Worm (Caenorhabditis elegans) whole organism, mixed stage, embryonic: Measurements from ENCODE around the gene B0302.5.

ENCODE experiments used
- M03D4.4 ChIP-seq: sonication (generic microtip); optimal IDR thresholded peaks from 2 replicates; lab custom pipeline; 2017; ENCODE audit warnings: mild to moderate bottlenecking, missing genetic modification characterization, missing compliant biosample characterization
- bed-3 ChIP-seq: fragments of 200-800 bp; sonication (Bioruptor generic); optimal IDR thresholded peaks from 3 replicates; lab custom pipeline; 2018; ENCODE audit warnings: mild to moderate bottlenecking, missing genetic modification characterization, moderate library complexity, missing compliant biosample characterization
- blmp-1 ChIP-seq: fragments of 150-350 bp; optimal IDR thresholded peaks from 2 replicates; lab custom pipeline; 2014; ENCODE audit warnings: missing biosample characterization, missing genetic modification characterization
- ceh-39 ChIP-seq: fragments of 150-350 bp; optimal IDR thresholded peaks from 2 replicates; lab custom pipeline; 2014; ENCODE audit warnings: missing biosample characterization, missing genetic modification characterization
- ceh-43 ChIP-seq: fragments of 200-800 bp; sonication (Bioruptor generic); optimal IDR thresholded peaks from 2 replicates; lab custom pipeline; 2018; ENCODE audit warnings: mild to moderate bottlenecking, missing genetic modification characterization, moderate library complexity, missing compliant biosample characterization
- ceh-83 ChIP-seq: fragments of 200-800 bp; sonication (Bioruptor generic); optimal IDR thresholded peaks from 2 replicates; lab custom pipeline; 2018; ENCODE audit warnings: mild to moderate bottlenecking, missing genetic modification characterization, missing compliant biosample characterization
- ces-1 ChIP-seq: fragments of 150-350 bp; optimal IDR thresholded peaks from 2 replicates; lab custom pipeline; 2014; ENCODE audit warnings: missing biosample characterization, missing genetic modification reagents, missing genetic modification characterization
- cnd-1 ChIP-seq: fragments of 200-800 bp; sonication (Bioruptor generic); optimal IDR thresholded peaks from 2 replicates; lab custom pipeline; 2018; ENCODE audit warnings: mild to moderate bottlenecking, missing genetic modification characterization, missing compliant biosample characterization
- drap-1 ChIP-seq: fragments of 200-800 bp; sonication (Bioruptor generic); optimal IDR thresholded peaks from 3 replicates; lab custom pipeline; 2018; ENCODE audit warnings: mild to moderate bottlenecking, missing genetic modification characterization, missing compliant biosample characterization
- elt-1 ChIP-seq: sonication (generic microtip); optimal IDR thresholded peaks from 2 replicates; lab custom pipeline; 2017; ENCODE audit warnings: missing genetic modification characterization, mild to moderate bottlenecking, missing compliant biosample characterization, antibody characterized with exemption, moderate library complexity, borderline replicate concordance; ENCODE audit not compliant: insufficient read depth
- elt-3 ChIP-seq: fragments of 150-350 bp; optimal IDR thresholded peaks from 2 replicates; lab custom pipeline; 2014; ENCODE audit warnings: missing biosample characterization, missing genetic modification characterization
- flh-1 ChIP-seq: fragments of 200-800 bp; sonication (Bioruptor generic); optimal IDR thresholded peaks from 2 replicates; lab custom pipeline; 2018; ENCODE audit warnings: mild to moderate bottlenecking, missing genetic modification characterization, moderate library complexity, missing compliant biosample characterization
- ham-2 ChIP-seq: fragments of 200-800 bp; sonication (Bioruptor generic); optimal IDR thresholded peaks from 2 replicates; lab custom pipeline; 2018; ENCODE audit warnings: mild to moderate bottlenecking, missing genetic modification characterization, missing compliant biosample characterization
- hlh-1 ChIP-seq: fragments of 150-350 bp; optimal IDR thresholded peaks from 2 replicates; lab custom pipeline; 2014; ENCODE audit warnings: missing biosample characterization, missing genetic modification reagents, missing genetic modification characterization
- lin-13 ChIP-seq: fragments of 150-350 bp; optimal IDR thresholded peaks from 2 replicates; lab custom pipeline; 2014; ENCODE audit warnings: missing biosample characterization, missing genetic modification characterization
- lin-32 ChIP-seq: fragments of 200-800 bp; sonication (Bioruptor generic); optimal IDR thresholded peaks from 2 replicates; lab custom pipeline; 2018; ENCODE audit warnings: mild to moderate bottlenecking, missing genetic modification characterization, missing compliant biosample characterization
- lsy-2 ChIP-seq: fragments of 150-350 bp; optimal IDR thresholded peaks from 2 replicates; lab custom pipeline; 2014; ENCODE audit warnings: missing biosample characterization, missing genetic modification characterization
- mab-5 ChIP-seq: fragments of 150-350 bp; optimal IDR thresholded peaks from 2 replicates; lab custom pipeline; 2014; ENCODE audit warnings: missing biosample characterization, missing genetic modification characterization
- mep-1 ChIP-seq: fragments of 150-350 bp; optimal IDR thresholded peaks from 2 replicates; lab custom pipeline; 2017; ENCODE audit warnings: missing biosample characterization, missing genetic modification reagents, missing genetic modification characterization, inconsistent platforms
- mls-2 ChIP-seq: sonication (generic microtip); optimal IDR thresholded peaks from 2 replicates; lab custom pipeline; 2016; ENCODE audit warnings: mild to moderate bottlenecking, missing genetic modification characterization, moderate library complexity, missing compliant biosample characterization
- nhr-12 ChIP-seq: fragments of 150-350 bp; optimal IDR thresholded peaks from 2 replicates; lab custom pipeline; 2014; ENCODE audit warnings: missing biosample characterization, missing genetic modification characterization
- nhr-2 ChIP-seq: fragments of 150-350 bp; optimal IDR thresholded peaks from 2 replicates; lab custom pipeline; 2014; ENCODE audit warnings: missing biosample characterization, missing genetic modification characterization
- nhr-237 ChIP-seq: fragments of 150-350 bp; optimal IDR thresholded peaks from 2 replicates; lab custom pipeline; 2014; ENCODE audit warnings: missing biosample characterization, missing genetic modification characterization
- nhr-28 ChIP-seq: fragments of 150-350 bp; optimal IDR thresholded peaks from 2 replicates; lab custom pipeline; 2014; ENCODE audit warnings: missing biosample characterization, missing genetic modification characterization
- nhr-76 ChIP-seq: sonication (generic microtip); optimal IDR thresholded peaks from 2 replicates; lab custom pipeline; 2017; ENCODE audit warnings: missing biosample characterization, missing genetic modification characterization
- pha-4 ChIP-seq: fragments of 150-350 bp; optimal IDR thresholded peaks from 2 replicates; lab custom pipeline; 2018; ENCODE audit warnings: missing biosample characterization, missing genetic modification reagents, missing genetic modification characterization
- sem-2 ChIP-seq: fragments of 200-800 bp; sonication (Bioruptor generic); optimal IDR thresholded peaks from 2 replicates; lab custom pipeline; 2018; ENCODE audit warnings: mild to moderate bottlenecking, missing genetic modification characterization, missing compliant biosample characterization
- sptf-1 ChIP-seq: sonication (generic microtip); optimal IDR thresholded peaks from 2 replicates; lab custom pipeline; 2017; ENCODE audit warnings: mild to moderate bottlenecking, missing genetic modification characterization, moderate library complexity, missing compliant biosample characterization
- tbx-8 ChIP-seq: fragments of 200-800 bp; sonication (Bioruptor generic); optimal IDR thresholded peaks from 2 replicates; lab custom pipeline; 2018; ENCODE audit warnings: mild to moderate bottlenecking, missing genetic modification characterization, moderate library complexity, missing compliant biosample characterization
- unc-120 ChIP-seq: sonication (generic microtip); optimal IDR thresholded peaks from 2 replicates; lab custom pipeline; 2017; ENCODE audit warnings: missing genetic modification characterization, missing compliant biosample characterization; ENCODE audit not compliant: poor library complexity, severe bottlenecking
- unc-39 ChIP-seq: fragments of 150-350 bp; optimal IDR thresholded peaks from 2 replicates; lab custom pipeline; 2014; ENCODE audit warnings: missing biosample characterization, missing genetic modification characterization
- unc-62 ChIP-seq: fragments of 150-350 bp; optimal IDR thresholded peaks from 2 replicates; lab custom pipeline; 2014; ENCODE audit warnings: missing biosample characterization, missing genetic modification reagents, missing genetic modification characterization
- zip-8 ChIP-seq: fragments of 150-350 bp; optimal IDR thresholded peaks from 2 replicates; lab custom pipeline; 2014; ENCODE audit warnings: missing biosample characterization, missing genetic modification characterization
- ztf-11 ChIP-seq: fragments of 150-350 bp; optimal IDR thresholded peaks from 2 replicates; lab custom pipeline; 2014; ENCODE audit warnings: missing biosample characterization, missing genetic modification characterization

The B0302.5 gene

DNA sequence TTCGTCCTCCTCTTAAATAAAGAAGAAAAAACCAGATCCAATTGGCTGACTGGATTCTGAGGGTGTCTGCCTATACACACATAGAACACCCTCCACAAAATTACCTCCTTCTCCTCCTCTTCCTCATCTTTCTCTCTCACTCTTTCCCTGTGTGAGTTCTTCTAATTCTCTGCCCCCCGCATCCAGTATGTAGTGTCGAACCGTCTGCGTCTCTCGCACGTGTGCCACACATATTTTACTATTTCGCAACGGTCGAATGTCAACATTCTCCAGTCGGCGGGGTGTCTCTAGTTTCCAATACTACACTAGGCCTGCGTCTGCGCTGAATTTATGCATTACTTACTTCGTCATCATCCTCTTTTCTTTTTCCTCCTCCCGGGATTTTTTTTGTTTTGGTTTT, 10.6 kb downstream of the B0302.5 start:
- TF ChIP-seq lin-13 (tag; lab: Kevin White, UChicago) (peak; percentile 45), pha-4 (tag; lab: Kevin White, UChicago) (peak; percentile 92), lin-32 (GFP tag; lab: Kevin White, UChicago) (no peak), drap-1 (GFP tag; lab: Kevin White, UChicago) (peak; percentile 51), hlh-1 (tag; lab: Kevin White, UChicago) (peak; percentile 48), lsy-2 (peak; percentile 38), unc-120 (peak; percentile 52), zip-8 (tag; lab: Kevin White, UChicago) (no peak), sptf-1 (peak; percentile 53), elt-1 (no peak), elt-3 (tag; lab: Kevin White, UChicago) (peak; percentile 21), ces-1 (GFP tag; lab: Kevin White, UChicago) (peak; percentile 69), mep-1 (tag; lab: Kevin White, UChicago) (peak; percentile 59), nhr-237 (tag; lab: Kevin White, UChicago) (peak; percentile 80), M03D4.4 (peak; percentile 1), ceh-39 (tag; lab: Kevin White, UChicago) (no peak)

DNA sequence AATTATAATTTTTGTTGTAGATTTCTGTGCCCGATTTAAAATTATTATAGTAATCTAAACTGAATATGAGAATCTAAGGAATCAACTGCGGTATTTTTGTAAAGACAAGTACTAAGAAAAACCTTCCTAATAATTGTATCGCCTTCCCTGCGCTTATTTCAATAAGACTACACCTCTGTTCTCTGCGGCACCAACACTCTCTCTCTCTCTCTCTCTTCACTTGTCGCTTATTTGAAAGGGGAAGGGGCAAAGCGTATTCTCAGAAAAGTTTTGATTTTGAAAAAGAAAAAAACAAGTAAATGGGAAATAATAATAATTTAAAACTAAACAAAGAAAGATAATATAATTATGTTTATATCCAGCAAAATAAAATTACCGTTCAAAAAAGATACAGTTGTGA, 13.7 kb downstream of the B0302.5 start:
- TF ChIP-seq mep-1 (tag; lab: Kevin White, UChicago) (peak; percentile 61), nhr-28 (tag; lab: Kevin White, UChicago) (no peak), nhr-237 (tag; lab: Kevin White, UChicago) (peak; percentile 89), mab-5 (tag; lab: Kevin White, UChicago) (peak; percentile 10), sem-2 (GFP tag; lab: Kevin White, UChicago) (no peak), unc-120 (no peak), nhr-2 (tag; lab: Kevin White, UChicago) (peak; percentile 6), sptf-1 (peak; percentile 61), tbx-8 (GFP tag; lab: Kevin White, UChicago) (no peak), ces-1 (GFP tag; lab: Kevin White, UChicago) (peak; percentile 50), pha-4 (tag; lab: Kevin White, UChicago) (peak; percentile 76), unc-39 (no peak), lin-32 (GFP tag; lab: Kevin White, UChicago) (no peak), ceh-39 (tag; lab: Kevin White, UChicago) (peak; percentile 32), drap-1 (GFP tag; lab: Kevin White, UChicago) (peak; percentile 9), lsy-2 (peak; percentile 56), cnd-1 (tag; lab: Kevin White, UChicago) (peak; percentile 19), ceh-43 (peak; percentile 26), unc-62 (GFP tag; lab: Kevin White, UChicago) (no peak), hlh-1 (tag; lab: Kevin White, UChicago) (peak; percentile 3), mls-2 (tag; lab: Kevin White, UChicago) (no peak), M03D4.4 (peak; percentile 62)

DNA sequence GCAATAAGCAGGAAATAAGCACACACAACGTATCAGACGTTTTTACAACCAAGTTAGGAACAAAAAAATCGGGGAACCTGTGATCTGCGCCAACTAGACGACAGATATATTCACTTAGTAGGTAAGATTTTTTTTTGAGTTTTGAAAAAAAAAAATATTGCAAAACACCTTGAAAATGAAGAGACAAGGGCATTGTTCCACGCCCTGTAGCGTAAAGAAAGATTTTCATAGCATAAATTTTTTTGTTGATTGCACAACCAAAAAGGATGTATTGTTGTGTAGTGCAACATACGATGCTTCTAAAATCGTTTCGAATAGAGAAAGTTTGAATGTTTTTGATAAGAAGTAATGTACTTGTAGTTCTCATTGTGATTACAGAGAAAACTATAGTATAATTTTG, 14.8 kb downstream of the B0302.5 start:
- TF ChIP-seq lsy-2 (no peak), nhr-237 (tag; lab: Kevin White, UChicago) (no peak), pha-4 (tag; lab: Kevin White, UChicago) (no peak), lin-32 (GFP tag; lab: Kevin White, UChicago) (no peak), mab-5 (tag; lab: Kevin White, UChicago) (no peak), elt-1 (no peak), ceh-39 (tag; lab: Kevin White, UChicago) (no peak), ces-1 (GFP tag; lab: Kevin White, UChicago) (no peak), nhr-76 (no peak), tbx-8 (GFP tag; lab: Kevin White, UChicago) (no peak), nhr-12 (tag; lab: Kevin White, UChicago) (no peak), ham-2 (no peak), bed-3 (GFP tag; lab: Kevin White, UChicago) (no peak), hlh-1 (tag; lab: Kevin White, UChicago) (no peak), unc-39 (no peak)

DNA sequence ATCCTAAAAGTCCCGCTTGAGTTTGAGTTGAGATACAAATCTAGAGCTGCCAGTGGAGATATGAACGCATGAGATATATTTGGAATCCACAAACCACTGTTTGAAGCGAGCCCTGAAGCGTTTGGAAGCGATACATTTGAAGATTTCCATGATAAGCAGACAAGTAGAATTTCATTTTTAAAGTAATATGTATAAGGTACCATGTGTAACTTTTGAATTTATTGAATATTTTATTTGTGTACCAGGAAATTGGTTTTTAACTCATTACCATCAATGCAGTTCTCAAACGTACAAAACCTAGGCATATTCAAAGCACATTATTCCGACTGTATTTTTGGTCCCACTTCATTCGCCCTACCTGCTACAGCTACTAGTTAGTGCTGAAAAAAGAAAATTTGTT, 16.7 kb downstream of the B0302.5 start, which contains the start of gene B0302.2:
Gene B0302.2 (plus strand): TSS at position 301 of the 400 bp plus-strand sequence.
- TF ChIP-seq unc-120 (no peak), nhr-12 (tag; lab: Kevin White, UChicago) (no peak), cnd-1 (tag; lab: Kevin White, UChicago) (no peak), nhr-76 (no peak), ceh-83 (no peak), ztf-11 (no peak), elt-3 (tag; lab: Kevin White, UChicago) (no peak), zip-8 (tag; lab: Kevin White, UChicago) (no peak), blmp-1 (tag; lab: Kevin White, UChicago) (no peak), ham-2 (no peak), flh-1 (GFP tag; lab: Kevin White, UChicago) (no peak), mab-5 (tag; lab: Kevin White, UChicago) (no peak), tbx-8 (GFP tag; lab: Kevin White, UChicago) (no peak)
